Worm (Caenorhabditis elegans) whole organism, late embryonic: Measurements from ENCODE around the gene T04C12.33.

Source experiments
- C08G9.2 ChIP-seq: sonication (generic microtip); optimal IDR thresholded peaks from 2 replicates; lab custom pipeline; 2016; ENCODE audit warnings: mild to moderate bottlenecking, missing genetic modification characterization, moderate library complexity, missing compliant biosample characterization
- C38D4.7 ChIP-seq: fragments of 200-800 bp; sonication (Bioruptor generic); optimal IDR thresholded peaks from 2 replicates; lab custom pipeline; 2018; ENCODE audit warnings: mild to moderate bottlenecking, missing genetic modification characterization, moderate library complexity, missing compliant biosample characterization
- F13H6.1 ChIP-seq: sonication (generic microtip); optimal IDR thresholded peaks from 2 replicates; lab custom pipeline; 2016; ENCODE audit warnings: missing genetic modification characterization, missing compliant biosample characterization
- K09A11.1 ChIP-seq: sonication (generic microtip); optimal IDR thresholded peaks from 2 replicates; lab custom pipeline; 2017; ENCODE audit warnings: antibody characterized with exemption, mild to moderate bottlenecking, missing genetic modification characterization, missing compliant biosample characterization; ENCODE audit not compliant: insufficient read depth
- ahr-1 ChIP-seq: sonication (generic microtip); optimal IDR thresholded peaks from 2 replicates; lab custom pipeline; 2016; ENCODE audit warnings: missing genetic modification characterization, missing compliant biosample characterization
- ceh-14 ChIP-seq: sonication (generic microtip); optimal IDR thresholded peaks from 2 replicates; lab custom pipeline; 2016; ENCODE audit warnings: missing genotype, missing genetic modification characterization, missing compliant biosample characterization
- ceh-19 ChIP-seq: fragments of 200-800 bp; sonication (Bioruptor generic); optimal IDR thresholded peaks from 2 replicates; lab custom pipeline; 2018; ENCODE audit warnings: mild to moderate bottlenecking, missing genetic modification characterization, missing compliant biosample characterization
- ceh-2 ChIP-seq: sonication (generic microtip); optimal IDR thresholded peaks from 2 replicates; lab custom pipeline; 2016; ENCODE audit warnings: missing genotype, missing genetic modification characterization, missing compliant biosample characterization
- ceh-22 ChIP-seq: sonication (generic microtip); optimal IDR thresholded peaks from 2 replicates; lab custom pipeline; 2017; ENCODE audit warnings: missing biosample characterization, missing genetic modification characterization
- ceh-24 ChIP-seq: sonication (generic microtip); optimal IDR thresholded peaks from 2 replicates; lab custom pipeline; 2016; ENCODE audit warnings: mild to moderate bottlenecking, missing genetic modification characterization, missing compliant biosample characterization
- ceh-31 ChIP-seq: sonication (generic microtip); optimal IDR thresholded peaks from 2 replicates; lab custom pipeline; 2016; ENCODE audit warnings: missing genetic modification characterization, missing compliant biosample characterization
- ceh-34 ChIP-seq: sonication (generic microtip); optimal IDR thresholded peaks from 2 replicates; lab custom pipeline; 2016; ENCODE audit warnings: mild to moderate bottlenecking, missing genetic modification characterization, missing compliant biosample characterization
- ceh-48 ChIP-seq: sonication (generic microtip); optimal IDR thresholded peaks from 2 replicates; lab custom pipeline; 2016; ENCODE audit warnings: missing genetic modification characterization, inconsistent platforms, missing compliant biosample characterization
- ceh-6 ChIP-seq: fragments of 200-800 bp; sonication (Bioruptor generic); optimal IDR thresholded peaks from 2 replicates; lab custom pipeline; 2018; ENCODE audit warnings: mild to moderate bottlenecking, missing genetic modification characterization, missing compliant biosample characterization
- che-1 ChIP-seq: sonication (generic microtip); optimal IDR thresholded peaks from 2 replicates; lab custom pipeline; 2016; ENCODE audit warnings: mild to moderate bottlenecking, missing genetic modification characterization, missing compliant biosample characterization
- dmd-4 ChIP-seq: sonication (generic microtip); optimal IDR thresholded peaks from 2 replicates; lab custom pipeline; 2016; ENCODE audit warnings: borderline replicate concordance, missing genetic modification characterization, missing compliant biosample characterization
- elt-2 ChIP-seq: sonication (generic microtip); optimal IDR thresholded peaks from 2 replicates; lab custom pipeline; 2016; ENCODE audit warnings: missing genetic modification reagents, missing genetic modification characterization, missing compliant biosample characterization
- ets-4 ChIP-seq: sonication (generic microtip); optimal IDR thresholded peaks from 2 replicates; lab custom pipeline; 2016; ENCODE audit warnings: missing genetic modification characterization, missing compliant biosample characterization
- eyg-1 ChIP-seq: sonication (generic microtip); optimal IDR thresholded peaks from 2 replicates; lab custom pipeline; 2016; ENCODE audit warnings: missing genotype, missing genetic modification characterization, missing compliant biosample characterization
- fax-1 ChIP-seq: sonication (generic microtip); optimal IDR thresholded peaks from 2 replicates; lab custom pipeline; 2016; ENCODE audit warnings: missing genotype, missing genetic modification characterization, missing compliant biosample characterization
- fkh-6 ChIP-seq: sonication (generic microtip); optimal IDR thresholded peaks from 2 replicates; lab custom pipeline; 2016; ENCODE audit warnings: missing genetic modification characterization, missing compliant biosample characterization
- gmeb-2 ChIP-seq: sonication (generic microtip); optimal IDR thresholded peaks from 2 replicates; lab custom pipeline; 2016; ENCODE audit warnings: missing genetic modification characterization, inconsistent platforms, missing compliant biosample characterization
- hlh-13 ChIP-seq: fragments of 200-800 bp; sonication (Bioruptor generic); optimal IDR thresholded peaks from 2 replicates; lab custom pipeline; 2018; ENCODE audit warnings: mild to moderate bottlenecking, missing genetic modification characterization, missing compliant biosample characterization
- hlh-6 ChIP-seq: sonication (generic microtip); optimal IDR thresholded peaks from 2 replicates; lab custom pipeline; 2016; ENCODE audit warnings: missing genotype, missing genetic modification characterization, missing compliant biosample characterization
- hlh-8 ChIP-seq: sonication (generic microtip); optimal IDR thresholded peaks from 2 replicates; lab custom pipeline; 2016; ENCODE audit warnings: missing genotype, missing genetic modification characterization, missing compliant biosample characterization
- lim-6 ChIP-seq: sonication (generic microtip); optimal IDR thresholded peaks from 2 replicates; lab custom pipeline; 2016; ENCODE audit warnings: missing genetic modification characterization, missing compliant biosample characterization
- madf-2 ChIP-seq: sonication (generic microtip); optimal IDR thresholded peaks from 2 replicates; lab custom pipeline; 2017; ENCODE audit warnings: missing genetic modification characterization, missing compliant biosample characterization
- mec-3 ChIP-seq: sonication (generic microtip); optimal IDR thresholded peaks from 2 replicates; lab custom pipeline; 2016; ENCODE audit warnings: borderline replicate concordance, missing genetic modification characterization, missing compliant biosample characterization
- nfya-1 ChIP-seq: sonication (generic microtip); optimal IDR thresholded peaks from 2 replicates; lab custom pipeline; 2017; ENCODE audit warnings: missing genetic modification characterization, mild to moderate bottlenecking, missing compliant biosample characterization, antibody characterized with exemption, moderate library complexity
- nhr-232 ChIP-seq: sonication (generic microtip); optimal IDR thresholded peaks from 2 replicates; lab custom pipeline; 2016; ENCODE audit warnings: missing genetic modification characterization, missing compliant biosample characterization
- npax-4 ChIP-seq: sonication (generic microtip); optimal IDR thresholded peaks from 2 replicates; lab custom pipeline; 2016; ENCODE audit warnings: missing genetic modification characterization, missing compliant biosample characterization
- pax-1 ChIP-seq: fragments of 150-350 bp; optimal IDR thresholded peaks from 2 replicates; lab custom pipeline; 2014; ENCODE audit warnings: missing biosample characterization, missing genetic modification characterization
- pha-4 ChIP-seq: fragments of 150-350 bp; optimal IDR thresholded peaks from 2 replicates; lab custom pipeline; 2018; ENCODE audit warnings: missing biosample characterization, missing genetic modification reagents, missing genetic modification characterization
- pqm-1 ChIP-seq: sonication (generic microtip); optimal IDR thresholded peaks from 2 replicates; lab custom pipeline; 2016; ENCODE audit warnings: missing genetic modification characterization, missing compliant biosample characterization
- ref-2 ChIP-seq: sonication (generic microtip); optimal IDR thresholded peaks from 2 replicates; lab custom pipeline; 2016; ENCODE audit warnings: missing genetic modification characterization, missing compliant biosample characterization
- rnt-1 ChIP-seq: sonication (generic microtip); optimal IDR thresholded peaks from 2 replicates; lab custom pipeline; 2016; ENCODE audit warnings: missing genetic modification characterization, missing compliant biosample characterization
- sdc-2 ChIP-seq: sonication (generic microtip); optimal IDR thresholded peaks from 2 replicates; lab custom pipeline; 2016; ENCODE audit warnings: missing genotype, missing genetic modification characterization, missing compliant biosample characterization
- sox-2 ChIP-seq: fragments of 200-800 bp; sonication (Bioruptor generic); IDR thresholded peaks from 2 replicates; pipeline ENCODE4 v1.3.6; 2022; ENCODE audit warnings: missing genetic modification reagents, missing genetic modification characterization, missing compliant biosample characterization
- tbx-2 ChIP-seq: sonication (generic microtip); optimal IDR thresholded peaks from 2 replicates; lab custom pipeline; 2016; ENCODE audit warnings: missing genetic modification characterization, missing compliant biosample characterization
- tbx-7 ChIP-seq: sonication (generic microtip); optimal IDR thresholded peaks from 2 replicates; lab custom pipeline; 2016; ENCODE audit warnings: missing genotype, missing genetic modification characterization, missing compliant biosample characterization
- ttx-3 ChIP-seq: sonication (generic microtip); optimal IDR thresholded peaks from 2 replicates; lab custom pipeline; 2016; ENCODE audit warnings: missing genetic modification reagents, missing genetic modification characterization, missing compliant biosample characterization
- unc-42 ChIP-seq: sonication (generic microtip); optimal IDR thresholded peaks from 2 replicates; lab custom pipeline; 2016; ENCODE audit warnings: missing genotype, missing genetic modification characterization, missing compliant biosample characterization
- unc-55 ChIP-seq: sonication (generic microtip); optimal IDR thresholded peaks from 2 replicates; lab custom pipeline; 2017; ENCODE audit warnings: missing biosample characterization, missing genetic modification reagents, missing genetic modification characterization
- zip-5 ChIP-seq: sonication (generic microtip); optimal IDR thresholded peaks from 2 replicates; lab custom pipeline; 2016; ENCODE audit warnings: missing genetic modification characterization, missing compliant biosample characterization
- ztf-16 ChIP-seq: sonication (generic microtip); optimal IDR thresholded peaks from 2 replicates; lab custom pipeline; 2017; ENCODE audit warnings: missing genetic modification characterization, missing compliant biosample characterization

T04C12.33 gene

DNA sequence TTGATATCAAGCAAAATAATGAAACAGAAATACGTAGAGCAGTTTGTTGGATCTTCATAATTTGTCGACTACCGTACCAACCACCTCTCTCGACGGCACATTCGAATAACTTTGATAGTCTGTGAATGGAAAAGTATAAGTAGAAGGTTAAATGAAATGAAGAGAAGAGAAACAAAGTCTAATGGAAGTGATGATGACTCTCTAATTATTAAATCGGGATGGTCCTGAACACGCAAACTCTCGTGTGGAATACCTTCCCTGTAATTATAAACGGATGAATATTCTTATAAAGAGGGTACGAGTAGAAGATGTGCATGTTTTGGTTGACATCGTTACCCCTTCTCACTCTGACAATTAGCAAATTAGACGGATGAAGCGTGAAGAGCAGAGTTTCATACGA lies 29.2 kb upstream of the T04C12.33 start, which contains the start of the genes C13G3.12 and hot-6:
C13G3.12 (minus strand) TSS at position 101 of the 400 bp plus-strand sequence.
hot-6 (minus strand) TSS at position 121 of the 400 bp plus-strand sequence.
- TF ChIP-seq pqm-1 (tag; lab: Kevin White, UChicago) (no peak), rnt-1 (tag; lab: Kevin White, UChicago) (no peak), gmeb-2 (tag; lab: Kevin White, UChicago) (no peak), elt-2 (tag; lab: Kevin White, UChicago) (no peak)

DNA sequence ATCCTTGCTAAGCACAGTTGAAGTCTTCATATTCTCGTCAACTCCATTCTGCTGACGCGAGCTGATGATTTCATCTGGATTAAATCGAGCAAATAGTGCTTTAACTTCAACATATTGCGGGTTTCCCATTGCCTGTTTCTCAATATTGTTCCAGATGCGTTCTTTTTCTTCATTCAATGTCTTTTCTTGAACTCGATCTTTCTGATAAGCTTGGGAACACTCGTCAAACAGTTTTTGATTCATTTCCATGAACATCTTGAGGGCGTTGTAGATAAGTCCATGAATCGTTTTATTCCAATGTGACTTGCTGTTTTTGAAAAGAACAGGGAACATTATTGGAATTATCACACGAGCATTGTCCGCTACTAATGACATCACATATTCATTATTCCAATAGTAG lies 24.3 kb upstream of the T04C12.33 start:
- TF ChIP-seq pha-4 (tag; lab: Kevin White, UChicago) (no peak), eyg-1 (tag; lab: Kevin White, UChicago) (no peak), ahr-1 (tag; lab: Kevin White, UChicago) (no peak), sox-2 (GFP tag; lab: Robert Waterston, UW) (no peak), pqm-1 (tag; lab: Kevin White, UChicago) (no peak), ceh-19 (GFP tag; lab: Kevin White, UChicago) (no peak)

DNA sequence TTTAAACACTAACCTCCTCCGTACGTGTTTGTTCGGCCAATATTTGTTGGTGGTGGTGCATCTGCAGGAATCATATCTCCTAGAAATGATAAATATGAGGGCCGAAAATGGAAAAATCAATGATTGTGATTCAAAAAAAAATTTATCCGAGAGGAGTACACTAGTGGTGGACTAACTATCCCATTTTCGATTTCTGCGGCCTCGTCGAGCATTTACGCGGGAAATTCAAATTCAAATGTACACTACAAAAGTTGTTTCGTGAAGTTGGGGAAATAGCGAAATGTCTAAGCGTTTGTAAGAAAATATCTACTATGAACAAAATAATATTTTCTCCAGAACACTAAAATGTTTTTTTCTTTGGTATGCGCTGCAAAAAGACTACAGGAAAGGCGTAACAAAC lies 22.7 kb upstream of the T04C12.33 start:
- TF ChIP-seq ceh-19 (GFP tag; lab: Kevin White, UChicago) (no peak), F13H6.1 (tag; lab: Kevin White, UChicago) (peak; percentile 71), ceh-48 (tag; lab: Kevin White, UChicago) (peak; percentile 52), hlh-13 (no peak), nfya-1 (tag; lab: Kevin White, UChicago) (peak; percentile 13), unc-42 (peak; percentile 30), hlh-6 (tag; lab: Kevin White, UChicago) (peak; percentile 59), pax-1 (tag; lab: Kevin White, UChicago) (peak; percentile 11), pqm-1 (tag; lab: Kevin White, UChicago) (no peak), ceh-2 (tag; lab: Kevin White, UChicago) (peak; percentile 86), C38D4.7 (GFP tag; lab: Kevin White, UChicago) (no peak), hlh-8 (peak; percentile 68), K09A11.1 (tag; lab: Kevin White, UChicago) (no peak), ahr-1 (tag; lab: Kevin White, UChicago) (peak; percentile 25), ttx-3 (tag; lab: Kevin White, UChicago) (peak; percentile 3), npax-4 (tag; lab: Kevin White, UChicago) (no peak), elt-2 (tag; lab: Kevin White, UChicago) (peak; percentile 64), mec-3 (tag; lab: Kevin White, UChicago) (peak; percentile 71), ceh-14 (peak; percentile 85), unc-55 (GFP tag; lab: Kevin White, UChicago) (no peak), sox-2 (GFP tag; lab: Robert Waterston, UW) (no peak), ceh-24 (tag; lab: Kevin White, UChicago) (no peak), eyg-1 (tag; lab: Kevin White, UChicago) (peak; percentile 17), tbx-7 (tag; lab: Kevin White, UChicago) (peak; percentile 91), ceh-34 (peak; percentile 47), madf-2 (tag; lab: Kevin White, UChicago) (peak; percentile 35), che-1 (no peak), ceh-6 (peak; percentile 39), ref-2 (tag; lab: Kevin White, UChicago) (peak; percentile 89), zip-5 (tag; lab: Kevin White, UChicago) (peak; percentile 87), dmd-4 (peak; percentile 56), sdc-2 (tag; lab: Kevin White, UChicago) (peak; percentile 8), ceh-31 (peak; percentile 94), fax-1 (tag; lab: Kevin White, UChicago) (peak; percentile 40), nhr-232 (tag; lab: Kevin White, UChicago) (no peak), tbx-2 (peak; percentile 87), ztf-16 (tag; lab: Kevin White, UChicago) (peak; percentile 50), rnt-1 (tag; lab: Kevin White, UChicago) (peak; percentile 83), lim-6 (peak; percentile 12), ceh-22 (tag; lab: Kevin White, UChicago) (no peak), C08G9.2 (tag; lab: Kevin White, UChicago) (peak; percentile 96), ets-4 (tag; lab: Kevin White, UChicago) (peak; percentile 89), fkh-6 (tag; lab: Kevin White, UChicago) (peak; percentile 63)
